Fruit fly (Drosophila melanogaster): Measurements from ENCODE around the gene per.

Gene per

dm6 chrX:2703693-2704092, 18.3 kb downstream of the per start, which contains the start of gene Ugalt (continued):
- TF ChIP-seq fd96Cb (tag; optimal IDR thresholded peaks at IDR 0.05) (peak; percentile 100), hth (optimal IDR thresholded peaks at IDR 0.05) (no peak), CG9932 (GFP tag; IDR thresholded peaks at IDR 0.05) (peak; percentile 100), maf-S (GFP tag; optimal IDR thresholded peaks at IDR 0.05) (peak; percentile 100), dan (GFP tag; IDR thresholded peaks at IDR 0.05) (peak; percentile 100), btn (GFP tag; optimal IDR thresholded peaks at IDR 0.05) (peak; percentile 100), Fer1 (GFP tag; optimal IDR thresholded peaks at IDR 0.05) (peak; percentile 100), sr (GFP tag; IDR thresholded peaks at IDR 0.05) (peak; percentile 100), CG2712 (tag; optimal IDR thresholded peaks at IDR 0.05) (peak; percentile 100), CG5953 (GFP tag; IDR thresholded peaks at IDR 0.05) (peak; percentile 100), psq (GFP tag; optimal IDR thresholded peaks at IDR 0.05) (peak; percentile 99), Oli (tag; optimal IDR thresholded peaks at IDR 0.05) (peak; percentile 100), sqz (GFP tag; optimal IDR thresholded peaks at IDR 0.05) (peak; percentile 100), CG7963 (GFP tag; IDR thresholded peaks at IDR 0.05; ENCODE audit: partially characterized antibody) (no peak), exex (tag; optimal IDR thresholded peaks at IDR 0.05) (peak; percentile 100), lilli (GFP tag; optimal IDR thresholded peaks at IDR 0.05) (peak; percentile 100), Hand (GFP tag; optimal IDR thresholded peaks at IDR 0.05) (peak; percentile 100), NfI (GFP tag; optimal IDR thresholded peaks at IDR 0.05) (peak; percentile 100), CG1529 (GFP tag; optimal IDR thresholded peaks at IDR 0.05) (peak; percentile 100), nom (GFP tag; optimal IDR thresholded peaks at IDR 0.05) (peak; percentile 100), HHEX (GFP tag; optimal IDR thresholded peaks at IDR 0.05) (peak; percentile 100), seq (GFP tag; IDR thresholded peaks at IDR 0.05) (peak; percentile 100), CG12942 (GFP tag; optimal IDR thresholded peaks at IDR 0.05) (peak; percentile 100), row (GFP tag; IDR thresholded peaks at IDR 0.05) (peak; percentile 100), Dad (GFP tag; optimal IDR thresholded peaks at IDR 0.05) (peak; percentile 100), CG33557 (GFP tag; optimal IDR thresholded peaks at IDR 0.05) (peak; percentile 99), Drgx (GFP tag; IDR thresholded peaks at IDR 0.05) (peak; percentile 100), CG1603 (tag; optimal IDR thresholded peaks at IDR 0.05) (peak; percentile 99), HLH3B (GFP tag; IDR thresholded peaks at IDR 0.05) (peak; percentile 100), CG11456 (GFP tag; IDR thresholded peaks at IDR 0.05) (peak; percentile 100), ham (GFP tag; IDR thresholded peaks at IDR 0.05) (peak; percentile 100), CG4730 (GFP tag; IDR thresholded peaks at IDR 0.05) (peak; percentile 100), pros (GFP tag; optimal IDR thresholded peaks at IDR 0.05) (peak; percentile 95), CG17829 (tag; optimal IDR thresholded peaks at IDR 0.05) (peak; percentile 100), Hr78 (GFP tag; optimal IDR thresholded peaks at IDR 0.05) (peak in 1 of 2 experiments; percentile 99), ewg (GFP tag; optimal IDR thresholded peaks at IDR 0.05) (peak; percentile 100), salm (tag; optimal IDR thresholded peaks at IDR 0.05) (peak; percentile 100), Dbx (GFP tag; IDR thresholded peaks at IDR 0.05) (peak; percentile 100), Dfd (GFP tag; optimal IDR thresholded peaks at IDR 0.05) (peak in 1 of 2 experiments; percentile 94), ind (GFP tag; optimal IDR thresholded peaks at IDR 0.05) (peak; percentile 100), CG12236 (GFP tag; optimal IDR thresholded peaks at IDR 0.05) (peak; percentile 100), CG34224 (GFP tag; IDR thresholded peaks at IDR 0.05; ENCODE audit: partially characterized antibody) (no peak), CG1647 (GFP tag; optimal IDR thresholded peaks at IDR 0.05) (peak; percentile 100), wor (GFP tag; IDR thresholded peaks at IDR 0.05) (peak; percentile 100), CG7786 (GFP tag; optimal IDR thresholded peaks at IDR 0.05) (peak; percentile 100), Atf6 (GFP tag; IDR thresholded peaks at IDR 0.05) (peak; percentile 100), YL-1 (GFP tag; optimal IDR thresholded peaks at IDR 0.05) (peak; percentile 100), CG11093 (GFP tag; IDR thresholded peaks at IDR 0.05) (peak; percentile 100), sug (tag; optimal IDR thresholded peaks at IDR 0.05) (peak; percentile 99), CrebB (tag; optimal IDR thresholded peaks at IDR 0.05) (peak; percentile 100), MTF-1 (GFP tag; optimal IDR thresholded peaks at IDR 0.05; ENCODE audit: borderline replicate concordance) (peak; percentile 100)

Data from whole organism, embryonic.